ENCODE assay signal across 2 fruit fly cellular contexts in genomic region chr3L:17400911-17401310, dm6.
TF ChIP-seq lines count a peak whose summit lies in the region.

No protein-coding gene starts in this region.

TF ChIP-seq in whole organism, adult, 20 proteins besides CTCF, POLR2A, EP300 and RAD21:
- TF ChIP-seq CG1620 (GFP tag; optimal IDR thresholded peaks at IDR 0.05; lab: Kevin White, UChicago), result peak; percentile 37
- TF ChIP-seq Clk (GFP tag; optimal IDR thresholded peaks at IDR 0.05; lab: Kevin White, UChicago), result peak; percentile 55
- TF ChIP-seq kay (GFP tag; lab: Kevin White, UChicago; ENCODE audit: borderline replicate concordance), result no peak
- peak; percentile 68 for TF ChIP-seq CG5204 (GFP tag; optimal IDR thresholded peaks at IDR 0.05; lab: Kevin White, UChicago)
- no peak for TF ChIP-seq CG11617 (GFP tag; optimal IDR thresholded peaks at IDR 0.05; lab: Kevin White, UChicago)
- no peak for TF ChIP-seq cnc (optimal IDR thresholded peaks at IDR 0.05; lab: Kevin White, UChicago)
- peak; percentile 47 for TF ChIP-seq toe (GFP tag; optimal IDR thresholded peaks at IDR 0.05; lab: Kevin White, UChicago)
- TF ChIP-seq CG7045 (GFP tag; optimal IDR thresholded peaks at IDR 0.05; lab: Kevin White, UChicago), result peak; percentile 91
- peak; percentile 50 for TF ChIP-seq pad (GFP tag; optimal IDR thresholded peaks at IDR 0.05; lab: Kevin White, UChicago)
- peak; percentile 11 for TF ChIP-seq ovo (GFP tag; optimal IDR thresholded peaks at IDR 0.05; lab: Kevin White, UChicago)
- TF ChIP-seq Crg-1 (GFP tag; optimal IDR thresholded peaks at IDR 0.05; lab: Kevin White, UChicago), result peak; percentile 71
- no peak for TF ChIP-seq tj (GFP tag; optimal IDR thresholded peaks at IDR 0.05; lab: Kevin White, UChicago)
- peak; percentile 70 for TF ChIP-seq cic (GFP tag; optimal IDR thresholded peaks at IDR 0.05; lab: Kevin White, UChicago)
- peak; percentile 34 for TF ChIP-seq Hr96 (GFP tag; optimal IDR thresholded peaks at IDR 0.05; lab: Kevin White, UChicago)
- peak; percentile 16 for TF ChIP-seq CG33017 (tag; optimal IDR thresholded peaks at IDR 0.05; lab: Kevin White, UChicago)
- TF ChIP-seq CG7101 (tag; optimal IDR thresholded peaks at IDR 0.05; lab: Kevin White, UChicago), result peak; percentile 54
- no peak for TF ChIP-seq bab1 (GFP tag; optimal IDR thresholded peaks at IDR 0.05; lab: Kevin White, UChicago)
- peak; percentile 8 for TF ChIP-seq Mnt (GFP tag; optimal IDR thresholded peaks at IDR 0.05; lab: Kevin White, UChicago)
- TF ChIP-seq CG14711 (tag; optimal IDR thresholded peaks at IDR 0.05; lab: Kevin White, UChicago), result no peak
- peak; percentile 77 for TF ChIP-seq CG12768 (GFP tag; optimal IDR thresholded peaks at IDR 0.05; lab: Kevin White, UChicago)

TF ChIP-seq in whole organism, prepupa, 60 proteins besides CTCF, POLR2A, EP300 and RAD21:
- TF ChIP-seq CG8632 (GFP tag; optimal IDR thresholded peaks at IDR 0.05; lab: Kevin White, UChicago) (no peak), fd59A (GFP tag; optimal IDR thresholded peaks at IDR 0.05; lab: Kevin White, UChicago) (peak; percentile 3)
